Fruit fly (Drosophila melanogaster) whole organism, prepupa: ENCODE data around the gene ind.
A peak's percentile ranks its signal among the peaks of the same experiment; 100 is the strongest.

Experiments used
- Blimp-1 ChIP-seq: fragments of 200-800 bp; sonication (Bioruptor generic); optimal IDR thresholded peaks from 3 replicates; lab custom pipeline; 2017; ENCODE audit warnings: missing biosample characterization, missing genetic modification characterization, mild to moderate bottlenecking, moderate library complexity, missing genetic modification reagents
- CG10631 ChIP-seq: fragments of 200-800 bp; sonication (Bioruptor generic); optimal IDR thresholded peaks from 2 replicates; lab custom pipeline; 2016; ENCODE audit warnings: missing biosample characterization, missing genetic modification characterization
- CG11294 ChIP-seq: fragments of 200-800 bp; sonication (Bioruptor generic); IDR thresholded peaks from 2 replicates; pipeline ENCODE4 v1.3.6; 2022; ENCODE audit warnings: missing biosample characterization, missing genetic modification characterization
- CG11762 ChIP-seq: fragments of 200-800 bp; sonication (Bioruptor generic); optimal IDR thresholded peaks from 3 replicates; lab custom pipeline; 2016; ENCODE audit warnings: missing biosample characterization, missing genetic modification characterization; ENCODE audit not compliant: insufficient read depth
- CG15336 ChIP-seq: fragments of 200-800 bp; sonication (Bioruptor generic); IDR thresholded peaks from 2 replicates; pipeline ENCODE4 v1.3.6; 2022; ENCODE audit warnings: missing biosample characterization, missing genetic modification characterization
- CG16779 ChIP-seq: fragments of 200-800 bp; sonication (Bioruptor generic); optimal IDR thresholded peaks from 3 replicates; lab custom pipeline; 2017; ENCODE audit warnings: missing biosample characterization, mild to moderate bottlenecking, missing genetic modification characterization
- CG3032 ChIP-seq: fragments of 200-800 bp; optimal IDR thresholded peaks from 2 replicates; lab custom pipeline; 2019; ENCODE audit warnings: missing biosample characterization, mild to moderate bottlenecking, missing genetic modification characterization, moderate library complexity
- CG32006 ChIP-seq: fragments of 200-800 bp; sonication (Bioruptor generic); optimal IDR thresholded peaks from 3 replicates; lab custom pipeline; 2017; ENCODE audit warnings: missing biosample characterization, mild to moderate bottlenecking, missing genetic modification characterization
- CG3919 ChIP-seq: fragments of 200-800 bp; sonication (Bioruptor generic); optimal IDR thresholded peaks from 3 replicates; lab custom pipeline; 2016; ENCODE audit warnings: missing biosample characterization, missing genetic modification characterization
- CG6163 ChIP-seq: fragments of 200-800 bp; sonication (Bioruptor generic); IDR thresholded peaks from 3 replicates; pipeline ENCODE4 v1.3.6; 2022; ENCODE audit warnings: missing biosample characterization, missing genetic modification characterization
- CG6276 ChIP-seq: fragments of 200-800 bp; sonication (Bioruptor generic); optimal IDR thresholded peaks from 2 replicates; lab custom pipeline; 2017; ENCODE audit warnings: missing biosample characterization, mild to moderate bottlenecking, missing genetic modification characterization
- CG6808 ChIP-seq: fragments of 200-800 bp; sonication (Bioruptor generic); optimal IDR thresholded peaks from 3 replicates; lab custom pipeline; 2017; ENCODE audit warnings: missing biosample characterization, missing genetic modification characterization, mild to moderate bottlenecking, moderate library complexity, missing genetic modification reagents
- CG6854 ChIP-seq: fragments of 200-800 bp; sonication (Bioruptor generic); optimal IDR thresholded peaks from 2 replicates; lab custom pipeline; 2017; ENCODE audit warnings: missing biosample characterization, mild to moderate bottlenecking, missing genetic modification characterization
- CG7368 ChIP-seq: fragments of 200-800 bp; sonication (Bioruptor generic); optimal IDR thresholded peaks from 3 replicates; lab custom pipeline; 2016; ENCODE audit warnings: missing biosample characterization, missing genetic modification characterization
- CG8632 ChIP-seq: fragments of 200-800 bp; sonication (Bioruptor generic); optimal IDR thresholded peaks from 3 replicates; lab custom pipeline; 2016; ENCODE audit warnings: missing biosample characterization, missing genetic modification characterization
- Eip78C ChIP-seq: fragments of 200-800 bp; sonication (Bioruptor generic); peaks from one replicate; lab custom pipeline; 2016; ENCODE audit warnings: missing biosample characterization, missing genetic modification characterization
- Eip93F ChIP-seq: fragments of 200-800 bp; sonication (Bioruptor generic); optimal IDR thresholded peaks from 2 replicates; lab custom pipeline; 2016; ENCODE audit warnings: missing biosample characterization, mild to moderate bottlenecking, missing genetic modification characterization
- Ets21C ChIP-seq: fragments of 200-800 bp; sonication (Bioruptor generic); optimal IDR thresholded peaks from 3 replicates; lab custom pipeline; 2016; ENCODE audit warnings: missing biosample characterization, missing genetic modification characterization
- Gug ChIP-seq: fragments of 200-800 bp; sonication (Bioruptor generic); IDR thresholded peaks from 2 replicates; pipeline ENCODE4 v1.3.6; 2022; ENCODE audit warnings: missing biosample characterization, missing genetic modification characterization
- Met ChIP-seq: fragments of 200-800 bp; sonication (Bioruptor generic); optimal IDR thresholded peaks from 3 replicates; lab custom pipeline; 2016; ENCODE audit warnings: missing biosample characterization, missing genetic modification characterization
- Smox ChIP-seq: fragments of 200-800 bp; sonication (Bioruptor generic); optimal IDR thresholded peaks from 3 replicates; lab custom pipeline; 2016; ENCODE audit warnings: missing biosample characterization, missing genetic modification characterization
- Sox14 ChIP-seq: fragments of 200-800 bp; sonication (Bioruptor generic); optimal IDR thresholded peaks from 3 replicates; lab custom pipeline; 2016; ENCODE audit warnings: missing biosample characterization, missing genetic modification characterization
- acj6 ChIP-seq: fragments of 200-800 bp; sonication (Bioruptor generic); optimal IDR thresholded peaks from 3 replicates; lab custom pipeline; 2016; ENCODE audit warnings: missing biosample characterization, missing genetic modification characterization
- dac ChIP-seq: fragments of 200-800 bp; sonication (Bioruptor generic); optimal IDR thresholded peaks from 2 replicates; lab custom pipeline; 2017; ENCODE audit warnings: missing biosample characterization, mild to moderate bottlenecking, missing genetic modification characterization
- dsx ChIP-seq: fragments of 200-800 bp; optimal IDR thresholded peaks from 3 replicates; lab custom pipeline; 2019; ENCODE audit warnings: missing biosample characterization, mild to moderate bottlenecking, missing genetic modification characterization, moderate library complexity; ENCODE audit not compliant: poor library complexity, severe bottlenecking
- eg ChIP-seq: fragments of 200-800 bp; sonication (Bioruptor generic); IDR thresholded peaks from 3 replicates; pipeline ENCODE4 v1.3.6; 2022; ENCODE audit warnings: missing biosample characterization, missing genetic modification characterization
- esn ChIP-seq: fragments of 200-800 bp; sonication (Bioruptor generic); optimal IDR thresholded peaks from 2 replicates; lab custom pipeline; 2016; ENCODE audit warnings: missing biosample characterization, mild to moderate bottlenecking, missing genetic modification characterization, moderate library complexity
- fd85E ChIP-seq: fragments of 200-800 bp; sonication (Bioruptor generic); optimal IDR thresholded peaks from 3 replicates; lab custom pipeline; 2016; ENCODE audit warnings: missing biosample characterization, missing genetic modification characterization
- lz ChIP-seq: fragments of 200-800 bp; sonication (Bioruptor generic); optimal IDR thresholded peaks from 3 replicates; lab custom pipeline; 2016; ENCODE audit warnings: missing biosample characterization, missing genetic modification characterization
- pdm3 ChIP-seq: fragments of 200-800 bp; sonication (Bioruptor generic); optimal IDR thresholded peaks from 3 replicates; lab custom pipeline; 2016; ENCODE audit warnings: missing biosample characterization, missing genetic modification characterization
- spab ChIP-seq: fragments of 200-800 bp; sonication (Bioruptor generic); optimal IDR thresholded peaks from 2 replicates; lab custom pipeline; 2017; ENCODE audit warnings: missing biosample characterization, mild to moderate bottlenecking, missing genetic modification characterization, missing genetic modification reagents
- ss ChIP-seq, 2 experiments: fragments of 200-800 bp; sonication (Bioruptor generic); optimal IDR thresholded peaks; 2 replicates in 1 of 2; 3 replicates in 1 of 2; lab custom pipeline; 2017 to 2018; ENCODE audit warnings: mild to moderate bottlenecking in 2 of 2, missing biosample characterization in 2 of 2, missing genetic modification characterization in 2 of 2, moderate library complexity in 1 of 2
- svp ChIP-seq: fragments of 200-800 bp; sonication (Bioruptor generic); peaks from one replicate; lab custom pipeline; 2016; ENCODE audit warnings: missing biosample characterization, missing genetic modification characterization
- vri ChIP-seq: fragments of 200-800 bp; sonication (Bioruptor generic); optimal IDR thresholded peaks from 3 replicates; lab custom pipeline; 2016; ENCODE audit warnings: missing biosample characterization, mild to moderate bottlenecking, missing genetic modification characterization

ind gene

dm6 chr3L:15079278-15079677, 35.6 kb upstream of the ind start:
- 0 out of 3 replicates have a peak, but pooled peaks have one; percentile 20 for TF ChIP-seq CG6163 (GFP tag; lab: Robert Waterston, UW)
- TF ChIP-seq svp (GFP tag; lab: Kevin White, UChicago) = no peak
- TF ChIP-seq CG3919 (GFP tag; lab: Kevin White, UChicago) = peak; percentile 12
- TF ChIP-seq CG6854 (GFP tag; lab: Kevin White, UChicago) = no peak
- no peak for TF ChIP-seq Gug

- TF ChIP-seq CG3032 (tag; lab: Kevin White, UChicago) = no peak
- no peak for TF ChIP-seq Met
- TF ChIP-seq CG11294 = no peak
- TF ChIP-seq CG6808 (GFP tag; lab: Kevin White, UChicago) = no peak
- no peak for TF ChIP-seq CG6163 (GFP tag; lab: Robert Waterston, UW)
- TF ChIP-seq CG15336 = no peak
- TF ChIP-seq CG16779 (tag; lab: Kevin White, UChicago) = no peak
- TF ChIP-seq lz (GFP tag; lab: Kevin White, UChicago) = no peak
- no peak for TF ChIP-seq esn
- no peak for TF ChIP-seq CG7368 (GFP tag; lab: Kevin White, UChicago)
- TF ChIP-seq Smox (GFP tag; lab: Kevin White, UChicago) = no peak
- no peak for TF ChIP-seq CG11762 (GFP tag; lab: Kevin White, UChicago)
- no peak for TF ChIP-seq fd85E
- no peak for TF ChIP-seq Sox14
- no peak for TF ChIP-seq CG6854 (GFP tag; lab: Kevin White, UChicago)
- no peak for TF ChIP-seq Eip93F (GFP tag; lab: Kevin White, UChicago)
- no peak for TF ChIP-seq acj6 (GFP tag; lab: Kevin White, UChicago)
- TF ChIP-seq Gug = no peak
- no peak for TF ChIP-seq Eip78C (GFP tag; lab: Kevin White, UChicago)
- TF ChIP-seq CG8632 = no peak
Measured at dm6 chr3L:15078347-15078746, 34.6 kb upstream of the ind start, which contains the start of gene Or71a. Gene Or71a (minus strand): TSS chr3L:15078447.

dm6 chr3L:15076380-15076779, 32.7 kb upstream of the ind start:
- TF ChIP-seq Eip78C (GFP tag; lab: Kevin White, UChicago) (peak; percentile 37), Sox14 (peak; percentile 29), Met (no peak), ss (GFP tag; optimal IDR thresholded peaks at IDR 0.05; lab: Kevin White, UChicago) (no peak), CG11762 (GFP tag; lab: Kevin White, UChicago) (no peak), CG3032 (tag; lab: Kevin White, UChicago) (no peak), CG6276 (GFP tag; lab: Kevin White, UChicago) (peak; percentile 51), svp (GFP tag; lab: Kevin White, UChicago) (peak; percentile 96)

- TF ChIP-seq spab (GFP tag; lab: Kevin White, UChicago) (no peak), vri (GFP tag; lab: Kevin White, UChicago) (no peak), dsx (GFP tag; lab: Kevin White, UChicago) (no peak), CG6854 (GFP tag; lab: Kevin White, UChicago) (no peak), CG11762 (GFP tag; lab: Kevin White, UChicago) (no peak), ss (GFP tag; optimal IDR thresholded peaks at IDR 0.05; lab: Kevin White, UChicago) (no peak), dac (GFP tag; lab: Kevin White, UChicago) (no peak), svp (GFP tag; lab: Kevin White, UChicago) (no peak), eg (GFP tag; lab: Robert Waterston, UW) (no peak), Ets21C (GFP tag; lab: Kevin White, UChicago) (no peak), Blimp-1 (GFP tag; lab: Kevin White, UChicago) (no peak), CG16779 (tag; lab: Kevin White, UChicago) (no peak), CG7368 (GFP tag; lab: Kevin White, UChicago) (no peak), CG10631 (GFP tag; lab: Kevin White, UChicago) (no peak), CG3919 (GFP tag; lab: Kevin White, UChicago) (no peak), pdm3 (GFP tag; lab: Kevin White, UChicago) (no peak), Sox14 (no peak), Eip78C (GFP tag; lab: Kevin White, UChicago) (no peak), CG15336 (no peak), CG32006 (GFP tag; lab: Kevin White, UChicago) (no peak)
Measured at dm6 chr3L:15073680-15074079, 30.0 kb upstream of the ind start.
